Fruit fly (Drosophila melanogaster): ENCODE data around the gene CG6834.

CG6834 gene

DNA sequence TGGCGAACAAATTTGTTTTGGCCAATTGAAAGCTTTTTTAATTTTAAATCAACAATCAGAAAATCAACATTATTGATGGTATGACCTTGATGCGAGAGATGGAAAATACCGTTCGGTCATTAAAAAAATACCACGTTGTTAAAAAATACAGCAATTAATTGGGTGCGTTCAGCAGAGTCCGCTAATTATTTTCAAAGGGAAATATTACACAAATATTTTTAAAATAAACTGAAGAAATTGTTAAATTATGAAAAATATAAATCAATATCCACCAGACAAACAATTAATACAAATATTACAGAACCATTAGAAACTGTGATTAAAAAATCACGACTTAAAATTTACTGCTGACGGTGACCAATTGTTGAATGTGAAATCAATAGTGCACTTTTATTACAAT, 9.9 kb downstream of the CG6834 start, which contains the start of gene CG18476 (continued):
- peak; percentile 56 for TF ChIP-seq CG17912 (GFP tag; optimal IDR thresholded peaks at IDR 0.05)
- no peak for TF ChIP-seq CG6791 (GFP tag; IDR thresholded peaks at IDR 0.05; ENCODE audit: partially characterized antibody)
- TF ChIP-seq CoRest (tag; optimal IDR thresholded peaks at IDR 0.05): peak; percentile 96
- peak; percentile 90 for TF ChIP-seq MBD-R2 (GFP tag; IDR thresholded peaks at IDR 0.05)
- TF ChIP-seq Vsx1 (GFP tag; optimal IDR thresholded peaks at IDR 0.05): peak; percentile 83
- TF ChIP-seq ems (GFP tag; optimal IDR thresholded peaks at IDR 0.05): peak; percentile 74
- TF ChIP-seq CG2120 (GFP tag; optimal IDR thresholded peaks at IDR 0.05): peak; percentile 92
- peak; percentile 34 for TF ChIP-seq CTCF (GFP tag; optimal IDR thresholded peaks at IDR 0.05)
- peak; percentile 29 for TF ChIP-seq Bdp1 (GFP tag; optimal IDR thresholded peaks at IDR 0.05)
- peak in 1 of 3 experiments; percentile 50 for TF ChIP-seq Stat92E (GFP tag; optimal IDR thresholded peaks at IDR 0.05)
- peak; percentile 94 for TF ChIP-seq grau (tag; optimal IDR thresholded peaks at IDR 0.05)
- peak; percentile 91 for TF ChIP-seq Rx (GFP tag; IDR thresholded peaks at IDR 0.05)
- peak; percentile 92 for TF ChIP-seq CG11456 (GFP tag; IDR thresholded peaks at IDR 0.05)
- TF ChIP-seq ken (GFP tag; IDR thresholded peaks at IDR 0.05): peak; percentile 92
- TF ChIP-seq CG17186 (GFP tag; optimal IDR thresholded peaks at IDR 0.05): peak; percentile 48
- peak; percentile 87 for TF ChIP-seq CG10267 (tag; optimal IDR thresholded peaks at IDR 0.05)
- TF ChIP-seq run (tag; optimal IDR thresholded peaks at IDR 0.05): peak; percentile 81
- TF ChIP-seq dan (GFP tag; IDR thresholded peaks at IDR 0.05): peak; percentile 12; the same call in 1 of the 2 replicates
- peak; percentile 93 for TF ChIP-seq CG10979 (tag; optimal IDR thresholded peaks at IDR 0.05)
- peak; percentile 33 for TF ChIP-seq Dp (GFP tag; optimal IDR thresholded peaks at IDR 0.05)
- peak; percentile 74 for TF ChIP-seq odd (GFP tag; optimal IDR thresholded peaks at IDR 0.05)
- TF ChIP-seq sc (optimal IDR thresholded peaks at IDR 0.05): no peak
- TF ChIP-seq sc (GFP tag; optimal IDR thresholded peaks at IDR 0.05): peak; percentile 44
- TF ChIP-seq CG10366 (GFP tag; IDR thresholded peaks at IDR 0.05): peak; percentile 93
- TF ChIP-seq Gug (GFP tag; IDR thresholded peaks at IDR 0.05): no peak; the same call in 2 of the 4 replicates
- peak; percentile 90 for TF ChIP-seq CG2889 (GFP tag; IDR thresholded peaks at IDR 0.05)
- peak; percentile 69 for TF ChIP-seq vfl (GFP tag; optimal IDR thresholded peaks at IDR 0.05)
- peak; percentile 94 for TF ChIP-seq CG6689 (GFP tag; IDR thresholded peaks at IDR 0.05)
- TF ChIP-seq sim (GFP tag; IDR thresholded peaks at IDR 0.05): peak; percentile 67; the same call in 1 of the 2 replicates
- peak; percentile 96 for TF ChIP-seq CG7839 (tag; optimal IDR thresholded peaks at IDR 0.05)
- TF ChIP-seq CG3163 (GFP tag; optimal IDR thresholded peaks at IDR 0.05): peak; percentile 18
- TF ChIP-seq CG12769 (tag; optimal IDR thresholded peaks at IDR 0.05): no peak
- peak; percentile 36 for TF ChIP-seq CG8944 (GFP tag; optimal IDR thresholded peaks at IDR 0.05)
- no peak for TF ChIP-seq pan (optimal IDR thresholded peaks at IDR 0.05)
- peak in 1 of 2 experiments; percentile 97 for TF ChIP-seq pan (GFP tag; optimal IDR thresholded peaks at IDR 0.05 in 1 of 2, IDR thresholded peaks at IDR 0.05 in 1 of 2)
- TF ChIP-seq CG17361 (GFP tag; IDR thresholded peaks at IDR 0.05): peak; percentile 96
- TF ChIP-seq Meics (GFP tag; optimal IDR thresholded peaks at IDR 0.05): peak; percentile 90
- no peak for TF ChIP-seq amos (GFP tag; IDR thresholded peaks at IDR 0.05; ENCODE audit: partially characterized antibody)
- peak; percentile 86 for TF ChIP-seq Hr3 (GFP tag; optimal IDR thresholded peaks at IDR 0.05)
- peak; percentile 75 for TF ChIP-seq CG10959 (GFP tag; IDR thresholded peaks at IDR 0.05)
- TF ChIP-seq CG12659 (GFP tag; optimal IDR thresholded peaks at IDR 0.05): peak; percentile 94
- peak; percentile 66; the same call in 1 of the 2 replicates for TF ChIP-seq CG43689 (GFP tag; IDR thresholded peaks at IDR 0.05)
- TF ChIP-seq Lpt (GFP tag; optimal IDR thresholded peaks at IDR 0.05): no peak
- TF ChIP-seq Tbp (GFP tag; optimal IDR thresholded peaks at IDR 0.05): no peak
- TF ChIP-seq Oli (tag; optimal IDR thresholded peaks at IDR 0.05): peak; percentile 91
- peak; percentile 91 for TF ChIP-seq CG3847 (GFP tag; IDR thresholded peaks at IDR 0.05)
- TF ChIP-seq cwo (GFP tag; optimal IDR thresholded peaks at IDR 0.05): peak; percentile 79
- TF ChIP-seq ase (GFP tag; IDR thresholded peaks at IDR 0.05): peak; percentile 92
- TF ChIP-seq fd96Cb (tag; optimal IDR thresholded peaks at IDR 0.05): peak; percentile 93
- peak; percentile 59 for TF ChIP-seq CG11723 (GFP tag; optimal IDR thresholded peaks at IDR 0.05)
- TF ChIP-seq CG30020 (tag; optimal IDR thresholded peaks at IDR 0.05): peak; percentile 77
- TF ChIP-seq CG32767 (GFP tag; IDR thresholded peaks at IDR 0.05): peak; percentile 87
